Worm (Caenorhabditis elegans) whole organism, late embryonic: Measurements from ENCODE around the gene ceh-23.

Experiments
- C38D4.7 ChIP-seq: fragments of 200-800 bp; sonication (Bioruptor generic); optimal IDR thresholded peaks from 2 replicates; lab custom pipeline; 2018; ENCODE audit warnings: mild to moderate bottlenecking, missing genetic modification characterization, moderate library complexity, missing compliant biosample characterization
- F13H6.1 ChIP-seq: sonication (generic microtip); optimal IDR thresholded peaks from 2 replicates; lab custom pipeline; 2016; ENCODE audit warnings: missing genetic modification characterization, missing compliant biosample characterization
- Y22D7AL.16 ChIP-seq: sonication (generic microtip); optimal IDR thresholded peaks from 2 replicates; lab custom pipeline; 2016; ENCODE audit warnings: missing genetic modification characterization, missing compliant biosample characterization
- ama-1 ChIP-seq: fragments of 150-350 bp; optimal IDR thresholded peaks from 2 replicates; lab custom pipeline; 2014
- ceh-24 ChIP-seq: sonication (generic microtip); optimal IDR thresholded peaks from 2 replicates; lab custom pipeline; 2016; ENCODE audit warnings: mild to moderate bottlenecking, missing genetic modification characterization, missing compliant biosample characterization
- ceh-30 ChIP-seq: fragments of 150-350 bp; optimal IDR thresholded peaks from 2 replicates; lab custom pipeline; 2014; ENCODE audit warnings: missing biosample characterization, missing genetic modification characterization
- ceh-45 ChIP-seq: fragments of 200-800 bp; sonication (Bioruptor generic); IDR thresholded peaks from 2 replicates; pipeline ENCODE4 v1.3.6; 2022; ENCODE audit warnings: missing genetic modification reagents, missing genetic modification characterization, missing compliant biosample characterization
- dmd-4 ChIP-seq: sonication (generic microtip); optimal IDR thresholded peaks from 2 replicates; lab custom pipeline; 2016; ENCODE audit warnings: borderline replicate concordance, missing genetic modification characterization, missing compliant biosample characterization
- elt-2 ChIP-seq: sonication (generic microtip); optimal IDR thresholded peaks from 2 replicates; lab custom pipeline; 2016; ENCODE audit warnings: missing genetic modification reagents, missing genetic modification characterization, missing compliant biosample characterization
- ets-4 ChIP-seq: sonication (generic microtip); optimal IDR thresholded peaks from 2 replicates; lab custom pipeline; 2016; ENCODE audit warnings: missing genetic modification characterization, missing compliant biosample characterization
- fax-1 ChIP-seq: sonication (generic microtip); optimal IDR thresholded peaks from 2 replicates; lab custom pipeline; 2016; ENCODE audit warnings: missing genotype, missing genetic modification characterization, missing compliant biosample characterization
- hlh-13 ChIP-seq: fragments of 200-800 bp; sonication (Bioruptor generic); optimal IDR thresholded peaks from 2 replicates; lab custom pipeline; 2018; ENCODE audit warnings: mild to moderate bottlenecking, missing genetic modification characterization, missing compliant biosample characterization
- hlh-30 ChIP-seq: sonication (generic microtip); optimal IDR thresholded peaks from 2 replicates; lab custom pipeline; 2017; ENCODE audit warnings: antibody characterized with exemption, missing genetic modification characterization, missing compliant biosample characterization; ENCODE audit not compliant: insufficient read depth
- hlh-6 ChIP-seq: sonication (generic microtip); optimal IDR thresholded peaks from 2 replicates; lab custom pipeline; 2016; ENCODE audit warnings: missing genotype, missing genetic modification characterization, missing compliant biosample characterization
- nfya-1 ChIP-seq: sonication (generic microtip); optimal IDR thresholded peaks from 2 replicates; lab custom pipeline; 2017; ENCODE audit warnings: missing genetic modification characterization, mild to moderate bottlenecking, missing compliant biosample characterization, antibody characterized with exemption, moderate library complexity
- ref-2 ChIP-seq: sonication (generic microtip); optimal IDR thresholded peaks from 2 replicates; lab custom pipeline; 2016; ENCODE audit warnings: missing genetic modification characterization, missing compliant biosample characterization
- sox-2 ChIP-seq: fragments of 200-800 bp; sonication (Bioruptor generic); IDR thresholded peaks from 2 replicates; pipeline ENCODE4 v1.3.6; 2022; ENCODE audit warnings: missing genetic modification reagents, missing genetic modification characterization, missing compliant biosample characterization
- tbx-2 ChIP-seq: sonication (generic microtip); optimal IDR thresholded peaks from 2 replicates; lab custom pipeline; 2016; ENCODE audit warnings: missing genetic modification characterization, missing compliant biosample characterization
- unc-86 ChIP-seq: sonication (generic microtip); optimal IDR thresholded peaks from 2 replicates; lab custom pipeline; 2016; ENCODE audit warnings: missing genetic modification characterization, missing compliant biosample characterization
- zip-5 ChIP-seq: sonication (generic microtip); optimal IDR thresholded peaks from 2 replicates; lab custom pipeline; 2016; ENCODE audit warnings: missing genetic modification characterization, missing compliant biosample characterization

The ceh-23 gene

ce11 chrIII:7884863-7885262 lies 45.5 kb downstream of the ceh-23 start, which contains the start of gene ZK688.11:
Gene ZK688.11, minus strand, starts transcription at chrIII:7884963.
- TF ChIP-seq elt-2 (tag; lab: Kevin White, UChicago) (no peak), hlh-30 (tag; lab: Kevin White, UChicago) (no peak), ets-4 (no peak), hlh-6 (tag; lab: Kevin White, UChicago) (no peak), Y22D7AL.16 (tag; lab: Kevin White, UChicago) (no peak), dmd-4 (tag; lab: Kevin White, UChicago) (no peak), sox-2 (no peak), zip-5 (tag; lab: Kevin White, UChicago) (no peak), hlh-13 (no peak), F13H6.1 (tag; lab: Kevin White, UChicago) (no peak), ama-1 (no peak)
- TF ChIP-seq, all 69 proteins: peak for 0

ce11 chrIII:7889036-7889435 lies 49.6 kb downstream of the ceh-23 start:
- no peak for TF ChIP-seq ceh-24 (tag; lab: Kevin White, UChicago)
- TF ChIP-seq elt-2 (tag; lab: Kevin White, UChicago), result no peak
- no peak for TF ChIP-seq fax-1 (tag; lab: Kevin White, UChicago)
- TF ChIP-seq ref-2, result no peak
- TF ChIP-seq ceh-45 (GFP tag; lab: Robert Waterston, UW), result no peak
- TF ChIP-seq tbx-2 (tag; lab: Kevin White, UChicago), result no peak
- no peak for TF ChIP-seq unc-86 (tag; lab: Kevin White, UChicago)
- no peak for TF ChIP-seq nfya-1 (tag; lab: Kevin White, UChicago)
- TF ChIP-seq ceh-30, result no peak
- TF ChIP-seq C38D4.7 (GFP tag; lab: Kevin White, UChicago), result no peak
